Worm (Caenorhabditis elegans) whole organism, late embryonic: ENCODE data around the gene clp-10.

Experiments
- C08G9.2 ChIP-seq: sonication (generic microtip); optimal IDR thresholded peaks from 2 replicates; lab custom pipeline; 2016; ENCODE audit warnings: mild to moderate bottlenecking, missing genetic modification characterization, moderate library complexity, missing compliant biosample characterization
- K02D7.2 ChIP-seq: sonication (generic microtip); optimal IDR thresholded peaks from 2 replicates; lab custom pipeline; 2017; ENCODE audit warnings: mild to moderate bottlenecking, missing genetic modification characterization, missing compliant biosample characterization
- T23F11.4 ChIP-seq: fragments of 200-800 bp; sonication (Bioruptor generic); optimal IDR thresholded peaks from 2 replicates; lab custom pipeline; 2018; ENCODE audit warnings: mild to moderate bottlenecking, missing genetic modification characterization, missing compliant biosample characterization
- Y22D7AL.16 ChIP-seq: sonication (generic microtip); optimal IDR thresholded peaks from 2 replicates; lab custom pipeline; 2016; ENCODE audit warnings: missing genetic modification characterization, missing compliant biosample characterization
- ama-1 ChIP-seq: fragments of 150-350 bp; optimal IDR thresholded peaks from 2 replicates; lab custom pipeline; 2014
- ceh-14 ChIP-seq: sonication (generic microtip); optimal IDR thresholded peaks from 2 replicates; lab custom pipeline; 2016; ENCODE audit warnings: missing genotype, missing genetic modification characterization, missing compliant biosample characterization
- ceh-18 ChIP-seq: sonication (generic microtip); optimal IDR thresholded peaks from 2 replicates; lab custom pipeline; 2016; ENCODE audit warnings: missing genetic modification characterization, missing compliant biosample characterization
- ceh-19 ChIP-seq: fragments of 200-800 bp; sonication (Bioruptor generic); optimal IDR thresholded peaks from 2 replicates; lab custom pipeline; 2018; ENCODE audit warnings: mild to moderate bottlenecking, missing genetic modification characterization, missing compliant biosample characterization
- ceh-31 ChIP-seq: sonication (generic microtip); optimal IDR thresholded peaks from 2 replicates; lab custom pipeline; 2016; ENCODE audit warnings: missing genetic modification characterization, missing compliant biosample characterization
- ceh-34 ChIP-seq: sonication (generic microtip); optimal IDR thresholded peaks from 2 replicates; lab custom pipeline; 2016; ENCODE audit warnings: mild to moderate bottlenecking, missing genetic modification characterization, missing compliant biosample characterization
- ceh-45 ChIP-seq: fragments of 200-800 bp; sonication (Bioruptor generic); IDR thresholded peaks from 2 replicates; pipeline ENCODE4 v1.3.6; 2022; ENCODE audit warnings: missing genetic modification reagents, missing genetic modification characterization, missing compliant biosample characterization
- ceh-48 ChIP-seq: sonication (generic microtip); optimal IDR thresholded peaks from 2 replicates; lab custom pipeline; 2016; ENCODE audit warnings: missing genetic modification characterization, inconsistent platforms, missing compliant biosample characterization
- ceh-9 ChIP-seq: sonication (generic microtip); optimal IDR thresholded peaks from 2 replicates; lab custom pipeline; 2016; ENCODE audit warnings: mild to moderate bottlenecking, missing genetic modification characterization, inconsistent platforms, missing compliant biosample characterization
- che-1 ChIP-seq: sonication (generic microtip); optimal IDR thresholded peaks from 2 replicates; lab custom pipeline; 2016; ENCODE audit warnings: mild to moderate bottlenecking, missing genetic modification characterization, missing compliant biosample characterization
- dmd-4 ChIP-seq: sonication (generic microtip); optimal IDR thresholded peaks from 2 replicates; lab custom pipeline; 2016; ENCODE audit warnings: borderline replicate concordance, missing genetic modification characterization, missing compliant biosample characterization
- dve-1 ChIP-seq: sonication (generic microtip); optimal IDR thresholded peaks from 2 replicates; lab custom pipeline; 2017; ENCODE audit warnings: antibody characterized with exemption, mild to moderate bottlenecking, missing genetic modification characterization, missing compliant biosample characterization
- elt-2 ChIP-seq: sonication (generic microtip); optimal IDR thresholded peaks from 2 replicates; lab custom pipeline; 2016; ENCODE audit warnings: missing genetic modification reagents, missing genetic modification characterization, missing compliant biosample characterization
- elt-4 ChIP-seq: sonication (generic microtip); optimal IDR thresholded peaks from 2 replicates; lab custom pipeline; 2016; ENCODE audit warnings: missing genetic modification characterization, missing compliant biosample characterization
- eyg-1 ChIP-seq: sonication (generic microtip); optimal IDR thresholded peaks from 2 replicates; lab custom pipeline; 2016; ENCODE audit warnings: missing genotype, missing genetic modification characterization, missing compliant biosample characterization
- fkh-10 ChIP-seq: fragments of 150-350 bp; optimal IDR thresholded peaks from 2 replicates; lab custom pipeline; 2014; ENCODE audit warnings: missing biosample characterization, missing genetic modification reagents, missing genetic modification characterization
- hlh-15 ChIP-seq: sonication (generic microtip); optimal IDR thresholded peaks from 2 replicates; lab custom pipeline; 2016; ENCODE audit warnings: missing genetic modification characterization, missing compliant biosample characterization
- hlh-30 ChIP-seq: sonication (generic microtip); optimal IDR thresholded peaks from 2 replicates; lab custom pipeline; 2017; ENCODE audit warnings: antibody characterized with exemption, missing genetic modification characterization, missing compliant biosample characterization; ENCODE audit not compliant: insufficient read depth
- hlh-6 ChIP-seq: sonication (generic microtip); optimal IDR thresholded peaks from 2 replicates; lab custom pipeline; 2016; ENCODE audit warnings: missing genotype, missing genetic modification characterization, missing compliant biosample characterization
- hlh-8 ChIP-seq: sonication (generic microtip); optimal IDR thresholded peaks from 2 replicates; lab custom pipeline; 2016; ENCODE audit warnings: missing genotype, missing genetic modification characterization, missing compliant biosample characterization
- lin-11 ChIP-seq: fragments of 200-800 bp; sonication (Bioruptor generic); optimal IDR thresholded peaks from 2 replicates; lab custom pipeline; 2018; ENCODE audit warnings: mild to moderate bottlenecking, missing genetic modification characterization, missing compliant biosample characterization
- madf-2 ChIP-seq: sonication (generic microtip); optimal IDR thresholded peaks from 2 replicates; lab custom pipeline; 2017; ENCODE audit warnings: missing genetic modification characterization, missing compliant biosample characterization
- mec-3 ChIP-seq: sonication (generic microtip); optimal IDR thresholded peaks from 2 replicates; lab custom pipeline; 2016; ENCODE audit warnings: borderline replicate concordance, missing genetic modification characterization, missing compliant biosample characterization
- nfya-1 ChIP-seq: sonication (generic microtip); optimal IDR thresholded peaks from 2 replicates; lab custom pipeline; 2017; ENCODE audit warnings: missing genetic modification characterization, mild to moderate bottlenecking, missing compliant biosample characterization, antibody characterized with exemption, moderate library complexity
- nhr-11 ChIP-seq: fragments of 150-350 bp; optimal IDR thresholded peaks from 2 replicates; lab custom pipeline; 2014; ENCODE audit warnings: missing biosample characterization, missing genetic modification characterization
- pha-2 ChIP-seq: sonication (generic microtip); optimal IDR thresholded peaks from 2 replicates; lab custom pipeline; 2017; ENCODE audit warnings: mild to moderate bottlenecking, missing genetic modification characterization, missing compliant biosample characterization
- pros-1 ChIP-seq: fragments of 150-350 bp; optimal IDR thresholded peaks from 2 replicates; lab custom pipeline; 2014; ENCODE audit warnings: missing biosample characterization, missing genetic modification reagents, missing genetic modification characterization
- ref-2 ChIP-seq: sonication (generic microtip); optimal IDR thresholded peaks from 2 replicates; lab custom pipeline; 2016; ENCODE audit warnings: missing genetic modification characterization, missing compliant biosample characterization
- sdc-2 ChIP-seq: sonication (generic microtip); optimal IDR thresholded peaks from 2 replicates; lab custom pipeline; 2016; ENCODE audit warnings: missing genotype, missing genetic modification characterization, missing compliant biosample characterization
- syd-9 ChIP-seq: sonication (generic microtip); optimal IDR thresholded peaks from 2 replicates; lab custom pipeline; 2016; ENCODE audit warnings: mild to moderate bottlenecking, missing genetic modification characterization, moderate library complexity, missing compliant biosample characterization
- tbx-2 ChIP-seq: sonication (generic microtip); optimal IDR thresholded peaks from 2 replicates; lab custom pipeline; 2016; ENCODE audit warnings: missing genetic modification characterization, missing compliant biosample characterization
- unc-3 ChIP-seq, 2 experiments: fragments of 200-800 bp in 1 of 2; sonication (Bioruptor generic) in 1 of 2; sonication (generic microtip) in 1 of 2; conservative IDR thresholded peaks in 1 of 2; optimal IDR thresholded peaks in 1 of 2; 2 replicates each; pipeline versions ENCODE4 v1.3.6 to Lab custom; 2016 to 2022; ENCODE audit warnings: missing compliant biosample characterization in 2 of 2, missing genetic modification characterization in 2 of 2, missing genetic modification reagents in 1 of 2
- unc-42 ChIP-seq: sonication (generic microtip); optimal IDR thresholded peaks from 2 replicates; lab custom pipeline; 2016; ENCODE audit warnings: missing genotype, missing genetic modification characterization, missing compliant biosample characterization
- unc-55 ChIP-seq: sonication (generic microtip); optimal IDR thresholded peaks from 2 replicates; lab custom pipeline; 2017; ENCODE audit warnings: missing biosample characterization, missing genetic modification reagents, missing genetic modification characterization
- ztf-16 ChIP-seq: sonication (generic microtip); optimal IDR thresholded peaks from 2 replicates; lab custom pipeline; 2017; ENCODE audit warnings: missing genetic modification characterization, missing compliant biosample characterization

clp-10 gene

DNA sequence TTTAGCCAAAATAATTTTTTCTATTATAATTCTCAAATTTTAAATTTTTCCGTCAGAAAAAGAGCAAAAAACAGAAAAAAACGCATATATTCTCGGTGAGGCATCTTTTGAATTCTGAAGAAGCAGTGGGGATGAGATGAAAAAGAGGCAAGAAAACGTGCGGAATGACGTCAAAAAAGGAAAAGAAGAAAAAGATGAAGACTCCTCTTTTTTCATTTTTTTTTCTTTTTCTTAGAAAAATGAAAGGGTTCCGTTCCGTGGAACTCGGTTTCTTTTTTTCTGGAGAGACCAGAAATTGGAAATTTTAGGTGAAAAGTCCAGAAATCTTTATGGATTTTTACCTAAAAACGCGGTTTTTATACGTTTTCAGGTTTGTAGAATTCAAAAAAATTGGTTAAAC, 7.6 kb downstream of the clp-10 start:
- TF ChIP-seq ama-1 (no peak), lin-11 (tag; lab: Kevin White, UChicago) (no peak), T23F11.4 (GFP tag; lab: Kevin White, UChicago) (no peak), Y22D7AL.16 (no peak), ceh-31 (tag; lab: Kevin White, UChicago) (no peak), pros-1 (tag; lab: Kevin White, UChicago) (no peak), sdc-2 (tag; lab: Kevin White, UChicago) (no peak), ceh-9 (tag; lab: Kevin White, UChicago) (no peak), ceh-45 (no peak), ceh-18 (tag; lab: Kevin White, UChicago) (no peak), hlh-6 (no peak), che-1 (tag; lab: Kevin White, UChicago) (no peak), ceh-14 (tag; lab: Kevin White, UChicago) (no peak), K02D7.2 (tag; lab: Kevin White, UChicago) (no peak)

DNA sequence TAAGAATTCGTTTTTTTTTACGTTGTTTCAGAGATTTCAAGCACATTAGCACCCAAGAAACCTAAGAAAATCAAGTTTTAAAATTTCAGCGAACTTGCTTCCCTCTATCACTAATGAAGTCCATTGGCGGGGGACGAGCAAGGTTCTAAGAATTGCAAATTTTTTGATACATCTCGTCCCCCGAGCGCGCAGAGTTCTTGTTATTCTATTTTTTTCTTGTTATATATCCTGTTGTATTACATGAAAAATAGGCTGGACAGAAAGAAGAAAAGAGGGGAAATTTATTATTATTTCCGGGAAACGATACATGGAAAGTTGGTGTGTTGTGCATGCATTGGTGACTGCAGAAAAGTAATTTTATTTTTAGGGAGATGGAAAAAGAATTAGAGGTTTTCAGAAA, 8.4 kb downstream of the clp-10 start:
- TF ChIP-seq ceh-19 (GFP tag; lab: Kevin White, UChicago) (no peak), nhr-11 (tag; lab: Kevin White, UChicago) (no peak), ztf-16 (tag; lab: Kevin White, UChicago) (no peak), hlh-8 (no peak), eyg-1 (tag; lab: Kevin White, UChicago) (no peak), unc-55 (no peak), pros-1 (tag; lab: Kevin White, UChicago) (no peak), ref-2 (no peak)

DNA sequence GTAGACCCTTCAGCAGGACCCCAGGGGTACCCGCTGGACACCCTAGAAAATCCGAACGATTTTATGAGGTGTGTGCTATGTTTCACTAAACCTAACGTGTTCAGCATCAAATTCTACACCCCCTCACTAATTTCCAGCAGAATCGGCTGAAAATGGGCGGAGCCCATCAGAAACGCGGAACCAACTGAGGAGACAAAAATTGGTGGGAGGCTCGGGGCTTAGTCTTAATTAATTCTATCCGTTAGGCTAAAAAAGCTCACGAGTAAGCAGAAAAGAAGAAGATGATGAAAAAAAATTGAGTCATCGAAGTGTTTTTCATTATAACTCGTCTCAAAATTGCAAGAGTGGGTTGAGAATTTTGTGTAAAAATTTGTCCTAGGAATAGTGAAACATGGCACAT, 9.2 kb downstream of the clp-10 start:
- TF ChIP-seq hlh-15 (tag; lab: Kevin White, UChicago) (no peak), dve-1 (tag; lab: Kevin White, UChicago) (no peak), ceh-14 (tag; lab: Kevin White, UChicago) (no peak), unc-3 (GFP tag; conservative IDR thresholded peaks at IDR 0.05; lab: Robert Waterston, UW) (no peak), unc-3 (tag; optimal IDR thresholded peaks at IDR 0.05; lab: Kevin White, UChicago) (no peak), K02D7.2 (tag; lab: Kevin White, UChicago) (no peak), Y22D7AL.16 (no peak), elt-2 (no peak), ceh-34 (no peak)

DNA sequence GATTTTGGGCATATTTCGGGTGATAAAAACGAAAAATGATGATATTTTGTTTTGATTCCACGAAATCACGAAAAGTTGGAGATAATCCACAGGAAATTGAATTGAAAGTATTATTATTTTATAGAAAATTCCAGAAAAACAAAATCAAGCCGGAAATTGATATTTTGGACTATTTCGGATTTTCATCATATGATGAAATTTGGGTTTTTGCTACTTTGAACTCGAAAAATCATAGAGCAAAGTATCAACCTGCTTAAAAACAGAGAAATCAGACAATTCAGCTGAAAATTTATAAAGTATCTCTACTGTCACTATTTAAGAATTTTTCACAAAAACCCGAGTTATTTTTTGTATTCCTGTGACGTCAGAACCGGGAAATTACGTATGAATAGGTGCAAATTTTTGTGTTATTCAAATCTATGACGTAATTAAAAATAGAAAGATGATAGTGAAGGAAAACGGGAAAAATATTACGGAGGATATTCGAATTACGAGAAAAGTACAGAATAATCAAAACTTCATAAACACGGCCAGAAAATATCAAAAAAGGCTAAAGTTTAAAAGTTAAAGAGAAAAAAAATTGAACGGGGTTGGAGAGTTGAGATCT, 10.6 kb downstream of the clp-10 start:
- no peak for TF ChIP-seq pha-2 (tag; lab: Kevin White, UChicago)
- no peak for TF ChIP-seq mec-3 (tag; lab: Kevin White, UChicago)

DNA sequence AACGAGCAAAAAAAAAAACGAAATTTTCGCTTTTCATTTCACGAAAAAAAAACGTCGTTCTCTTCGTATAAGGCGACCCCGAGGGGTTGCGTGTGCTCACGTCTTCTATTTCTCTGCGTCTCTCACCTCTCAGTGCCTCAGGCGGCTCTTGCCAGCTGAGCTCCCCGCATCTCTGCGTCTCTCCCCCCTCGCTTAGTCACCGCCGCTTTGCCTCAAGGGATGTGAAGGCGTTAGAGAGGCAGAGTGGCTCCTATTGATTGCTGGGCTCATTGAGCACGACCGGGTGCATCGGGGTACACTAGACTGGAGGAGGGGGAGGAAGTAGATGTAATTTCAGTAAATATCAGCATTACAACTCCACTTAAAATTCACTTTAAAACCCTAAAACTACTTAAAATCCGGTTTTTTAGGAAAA, 12.4 kb downstream of the clp-10 start:
- TF ChIP-seq syd-9 (tag; lab: Kevin White, UChicago) (peak; percentile 7), nfya-1 (tag; lab: Kevin White, UChicago) (peak; percentile 84), ceh-18 (tag; lab: Kevin White, UChicago) (peak; percentile 31), tbx-2 (tag; lab: Kevin White, UChicago) (peak; percentile 62), ceh-14 (tag; lab: Kevin White, UChicago) (peak; percentile 26), ceh-19 (GFP tag; lab: Kevin White, UChicago) (peak; percentile 48), ref-2 (peak; percentile 17), elt-4 (tag; lab: Kevin White, UChicago) (no peak), fkh-10 (GFP tag; lab: Kevin White, UChicago) (no peak), unc-55 (peak; percentile 38), C08G9.2 (peak; percentile 46), unc-42 (tag; lab: Kevin White, UChicago) (peak; percentile 69), ceh-34 (peak; percentile 69), madf-2 (no peak), dmd-4 (peak; percentile 20), hlh-30 (tag; lab: Kevin White, UChicago) (peak; percentile 77), ceh-48 (tag; lab: Kevin White, UChicago) (peak; percentile 67), ceh-31 (tag; lab: Kevin White, UChicago) (peak; percentile 70), lin-11 (tag; lab: Kevin White, UChicago) (no peak), unc-3 (GFP tag; conservative IDR thresholded peaks at IDR 0.05; lab: Robert Waterston, UW) (no peak), unc-3 (tag; optimal IDR thresholded peaks at IDR 0.05; lab: Kevin White, UChicago) (peak; percentile 43), eyg-1 (tag; lab: Kevin White, UChicago) (no peak)
